Fruit fly (Drosophila melanogaster) whole organism, embryonic: Measurements from ENCODE around the gene TBC1d7.
A peak's percentile ranks its signal among the peaks of the same experiment; 100 is the strongest.

Experiments
- Blimp-1 ChIP-seq: fragments of 200-800 bp; sonication (Bioruptor generic); optimal IDR thresholded peaks from 3 replicates; lab custom pipeline; 2018; ENCODE audit warnings: missing biosample characterization, missing genetic modification characterization, mild to moderate bottlenecking, moderate library complexity, missing genetic modification reagents
- CG1024 ChIP-seq: fragments of 200-800 bp; sonication (Bioruptor generic); IDR thresholded peaks from 2 replicates; pipeline ENCODE4 v1.3.6; 2022; ENCODE audit warnings: missing biosample characterization, missing genetic modification characterization
- CG10431 ChIP-seq: fragments of 200-800 bp; sonication (Bioruptor generic); optimal IDR thresholded peaks from 3 replicates; lab custom pipeline; 2018; ENCODE audit warnings: missing biosample characterization, mild to moderate bottlenecking, missing genetic modification characterization
- CG10959 ChIP-seq: fragments of 200-800 bp; sonication (Bioruptor generic); IDR thresholded peaks from 2 replicates; pipeline ENCODE4 v1.3.6; 2022; ENCODE audit warnings: missing biosample characterization, missing genetic modification characterization
- CG11398 ChIP-seq: fragments of 200-800 bp; sonication (Bioruptor generic); optimal IDR thresholded peaks from 2 replicates; lab custom pipeline; 2016; ENCODE audit warnings: missing biosample characterization, missing genetic modification characterization
- CG16779 ChIP-seq: fragments of 200-800 bp; sonication (Bioruptor generic); IDR thresholded peaks from 2 replicates; pipeline ENCODE4 v1.3.6; 2022; ENCODE audit warnings: missing biosample characterization, missing genetic modification characterization
- CG16815 ChIP-seq: fragments of 200-800 bp; sonication (Bioruptor generic); optimal IDR thresholded peaks from 3 replicates; lab custom pipeline; 2017; ENCODE audit warnings: missing biosample characterization, mild to moderate bottlenecking, missing genetic modification characterization
- CG1832 ChIP-seq: fragments of 200-800 bp; sonication (Bioruptor generic); optimal IDR thresholded peaks from 2 replicates; lab custom pipeline; 2017; ENCODE audit warnings: missing biosample characterization, mild to moderate bottlenecking, missing genetic modification characterization, inconsistent platforms
- CG30403 ChIP-seq: fragments of 200-800 bp; sonication (Bioruptor generic); optimal IDR thresholded peaks from 3 replicates; lab custom pipeline; 2016; ENCODE audit warnings: missing biosample characterization, missing genetic modification characterization
- CG32767 ChIP-seq: fragments of 200-800 bp; sonication (Bioruptor generic); IDR thresholded peaks from 2 replicates; pipeline ENCODE4 v1.3.6; 2022; ENCODE audit warnings: missing biosample characterization, missing genetic modification characterization
- CG32772 ChIP-seq: fragments of 200-800 bp; sonication (Bioruptor generic); IDR thresholded peaks from 2 replicates; pipeline ENCODE4 v1.3.6; 2022; ENCODE audit warnings: missing biosample characterization, missing genetic modification characterization
- CG34376 ChIP-seq: fragments of 200-800 bp; sonication (Bioruptor generic); optimal IDR thresholded peaks from 2 replicates; lab custom pipeline; 2018; ENCODE audit warnings: missing biosample characterization, mild to moderate bottlenecking, missing genetic modification characterization
- CG4282 ChIP-seq: fragments of 200-800 bp; sonication (Bioruptor generic); optimal IDR thresholded peaks from 2 replicates; lab custom pipeline; 2016; ENCODE audit warnings: missing biosample characterization, missing genetic modification characterization
- CG6813 ChIP-seq: fragments of 200-800 bp; sonication (Bioruptor generic); optimal IDR thresholded peaks from 2 replicates; lab custom pipeline; 2017; ENCODE audit warnings: missing biosample characterization, missing genetic modification characterization, mild to moderate bottlenecking, moderate library complexity, missing genetic modification reagents
- D19B ChIP-seq: fragments of 200-800 bp; sonication (Bioruptor generic); optimal IDR thresholded peaks from 2 replicates; lab custom pipeline; 2017; ENCODE audit warnings: missing biosample characterization, mild to moderate bottlenecking, missing genetic modification characterization
- HLH3B ChIP-seq: fragments of 200-800 bp; sonication (Bioruptor generic); IDR thresholded peaks from 2 replicates; pipeline ENCODE4 v1.3.6; 2022; ENCODE audit warnings: missing biosample characterization, missing genetic modification characterization
- Hr51 ChIP-seq, 2 experiments: fragments of 200-800 bp; sonication (Bioruptor generic); optimal IDR thresholded peaks; 2 replicates in 1 of 2; 3 replicates in 1 of 2; lab custom pipeline; 2016 to 2018; ENCODE audit warnings: missing biosample characterization in 2 of 2, missing genetic modification characterization in 2 of 2, mild to moderate bottlenecking in 1 of 2, moderate library complexity in 1 of 2
- Hr78 ChIP-seq, 2 experiments: fragments of 200-800 bp in 1 of 2; fragments of >200 bp in 1 of 2; sonication (Bioruptor generic) in 1 of 2; optimal IDR thresholded peaks; 2 replicates each; lab custom pipeline; 2017 to 2019; ENCODE audit warnings: missing biosample characterization in 2 of 2, missing genetic modification characterization in 2 of 2, mild to moderate bottlenecking in 1 of 2, moderate library complexity in 1 of 2
- Hsf ChIP-seq: fragments of 200-800 bp; sonication (Bioruptor generic); optimal IDR thresholded peaks from 3 replicates; lab custom pipeline; 2016; ENCODE audit warnings: missing biosample characterization, missing genetic modification characterization
- Lhr ChIP-seq: fragments of 200-800 bp; sonication (Bioruptor generic); optimal IDR thresholded peaks from 3 replicates; lab custom pipeline; 2017; ENCODE audit warnings: mild to moderate bottlenecking, missing biosample characterization, missing genetic modification reagents, missing genetic modification characterization
- NfI ChIP-seq: fragments of 200-800 bp; sonication (Bioruptor generic); optimal IDR thresholded peaks from 3 replicates; lab custom pipeline; 2018; ENCODE audit warnings: missing biosample characterization, mild to moderate bottlenecking, missing genetic modification characterization, moderate library complexity
- Opbp ChIP-seq: fragments of 200-800 bp; sonication (Bioruptor generic); IDR thresholded peaks from 3 replicates; pipeline ENCODE4 v1.3.6; 2022; ENCODE audit warnings: missing biosample characterization, missing genetic modification characterization; ENCODE audit not compliant: partially characterized antibody
- Six4 ChIP-seq: fragments of 200-800 bp; sonication (Bioruptor generic); optimal IDR thresholded peaks from 2 replicates; lab custom pipeline; 2016; ENCODE audit warnings: missing biosample characterization, missing genetic modification characterization
- Sox100B ChIP-seq: fragments of 200-800 bp; sonication (Bioruptor generic); optimal IDR thresholded peaks from 3 replicates; lab custom pipeline; 2018; ENCODE audit warnings: missing biosample characterization, mild to moderate bottlenecking, missing genetic modification characterization
- Stat92E ChIP-seq, 3 experiments: fragments of >200 bp in 2 of 3; fragments of 200-800 bp in 1 of 3; sonication (Bioruptor generic) in 1 of 3; optimal IDR thresholded peaks; 2 replicates each; lab custom pipeline; 2017 to 2019; ENCODE audit warnings: missing biosample characterization in 3 of 3, missing genetic modification characterization in 3 of 3, mild to moderate bottlenecking in 1 of 3, moderate library complexity in 1 of 3
- al ChIP-seq: fragments of 200-800 bp; sonication (Bioruptor generic); IDR thresholded peaks from 2 replicates; pipeline ENCODE4 v1.3.6; 2022; ENCODE audit warnings: missing biosample characterization, missing genetic modification characterization
- ash1 ChIP-seq: fragments of 200-800 bp; sonication (Bioruptor generic); optimal IDR thresholded peaks from 2 replicates; lab custom pipeline; 2018; ENCODE audit warnings: missing biosample characterization, mild to moderate bottlenecking, missing genetic modification characterization
- caup ChIP-seq: fragments of 200-800 bp; sonication (Bioruptor generic); optimal IDR thresholded peaks from 3 replicates; lab custom pipeline; 2017; ENCODE audit warnings: missing biosample characterization, mild to moderate bottlenecking, missing genetic modification characterization, moderate library complexity; ENCODE audit not compliant: severe bottlenecking
- cg ChIP-seq: fragments of 200-800 bp; sonication (Bioruptor generic); optimal IDR thresholded peaks from 3 replicates; lab custom pipeline; 2019; ENCODE audit warnings: missing biosample characterization, mild to moderate bottlenecking, missing genetic modification characterization, moderate library complexity
- chn ChIP-seq: fragments of 200-800 bp; sonication (Bioruptor generic); optimal IDR thresholded peaks from 2 replicates; lab custom pipeline; 2016; ENCODE audit warnings: missing biosample characterization, missing genetic modification characterization
- croc ChIP-seq: fragments of 200-800 bp; sonication (Bioruptor generic); conservative IDR thresholded peaks from 3 replicates; pipeline ENCODE4 v1.3.6; 2022; ENCODE audit warnings: missing biosample characterization, missing genetic modification characterization
- cwo ChIP-seq: fragments of 200-800 bp; sonication (Bioruptor generic); optimal IDR thresholded peaks from 3 replicates; lab custom pipeline; 2017; ENCODE audit warnings: missing biosample characterization, missing genetic modification characterization, mild to moderate bottlenecking, moderate library complexity, missing genetic modification reagents
- dati ChIP-seq: fragments of 200-800 bp; sonication (Bioruptor generic); IDR thresholded peaks from 2 replicates; pipeline ENCODE4 v1.3.6; 2022; ENCODE audit warnings: missing biosample characterization, missing genetic modification characterization
- dmrt99B ChIP-seq: fragments of 200-800 bp; sonication (Bioruptor generic); optimal IDR thresholded peaks from 2 replicates; lab custom pipeline; 2018; ENCODE audit warnings: missing biosample characterization, mild to moderate bottlenecking, missing genetic modification characterization, moderate library complexity
- fu2 ChIP-seq: fragments of 200-800 bp; sonication (Bioruptor generic); optimal IDR thresholded peaks from 2 replicates; lab custom pipeline; 2016; ENCODE audit warnings: missing biosample characterization, missing genetic modification characterization
- gem ChIP-seq: fragments of 200-800 bp; sonication (Bioruptor generic); optimal IDR thresholded peaks from 2 replicates; lab custom pipeline; 2019; ENCODE audit warnings: missing biosample characterization, mild to moderate bottlenecking, missing genetic modification characterization, moderate library complexity
- ham ChIP-seq: fragments of 200-800 bp; sonication (Bioruptor generic); IDR thresholded peaks from 2 replicates; pipeline ENCODE4 v1.3.6; 2022; ENCODE audit warnings: missing biosample characterization, missing genetic modification characterization
- hbn ChIP-seq: fragments of 200-800 bp; sonication (Bioruptor generic); IDR thresholded peaks from 2 replicates; pipeline ENCODE4 v1.3.6; 2022; ENCODE audit warnings: missing biosample characterization, missing genetic modification characterization; ENCODE audit not compliant: partially characterized antibody
- kay ChIP-seq: fragments of 200-800 bp; sonication (Bioruptor generic); optimal IDR thresholded peaks from 2 replicates; lab custom pipeline; 2016; ENCODE audit warnings: missing biosample characterization, missing genetic modification characterization
- peb ChIP-seq: fragments of 200-800 bp; sonication (Bioruptor generic); IDR thresholded peaks from 2 replicates; pipeline ENCODE4 v1.3.6; 2022; ENCODE audit warnings: missing biosample characterization, missing genetic modification characterization
- salm ChIP-seq: fragments of 200-800 bp; sonication (Bioruptor generic); optimal IDR thresholded peaks from 2 replicates; lab custom pipeline; 2018; ENCODE audit warnings: missing biosample characterization, mild to moderate bottlenecking, missing genetic modification characterization
- stc ChIP-seq: fragments of 200-800 bp; sonication (Bioruptor generic); IDR thresholded peaks from 2 replicates; pipeline ENCODE4 v1.3.6; 2022; ENCODE audit warnings: missing biosample characterization, missing genetic modification characterization
- tap ChIP-seq: fragments of 200-800 bp; optimal IDR thresholded peaks from 3 replicates; lab custom pipeline; 2019; ENCODE audit warnings: missing biosample characterization, mild to moderate bottlenecking, missing genetic modification characterization, moderate library complexity
- tll ChIP-seq, 2 experiments: fragments of 200-800 bp in 1 of 2; fragments of >200 bp in 1 of 2; sonication (Bioruptor generic) in 1 of 2; optimal IDR thresholded peaks; 2 replicates each; lab custom pipeline; 2017 to 2019; ENCODE audit warnings: missing biosample characterization in 2 of 2, missing genetic modification characterization in 2 of 2, mild to moderate bottlenecking in 1 of 2, moderate library complexity in 1 of 2
- trh ChIP-seq: fragments of 200-800 bp; sonication (Bioruptor generic); optimal IDR thresholded peaks from 2 replicates; lab custom pipeline; 2016; ENCODE audit warnings: missing biosample characterization, missing genetic modification characterization
- unc-4 ChIP-seq: fragments of 200-800 bp; sonication (Bioruptor generic); IDR thresholded peaks from 2 replicates; pipeline ENCODE4 v1.3.6; 2022; ENCODE audit warnings: missing biosample characterization, missing genetic modification characterization; ENCODE audit not compliant: partially characterized antibody
- vvl ChIP-seq: fragments of 200-800 bp; sonication (Bioruptor generic); IDR thresholded peaks from 2 replicates; pipeline ENCODE4 v1.3.6; 2022; ENCODE audit warnings: missing biosample characterization, missing genetic modification characterization
- zfh2 ChIP-seq: fragments of 200-800 bp; sonication (Bioruptor generic); optimal IDR thresholded peaks from 2 replicates; lab custom pipeline; 2016; ENCODE audit warnings: missing biosample characterization, missing genetic modification characterization

Gene TBC1d7

dm6 chr3R:24141013-24141592, 20.4 kb upstream of the TBC1d7 start, which contains the start of gene Kal1 (continued):
- TF ChIP-seq chn (GFP tag; lab: Kevin White, UChicago) (peak; percentile 49), stc (peak; percentile 95), peb (GFP tag; lab: Robert Waterston, UW) (peak; percentile 87), CG16815 (GFP tag; lab: Kevin White, UChicago) (peak; percentile 82), Sox100B (GFP tag; lab: Kevin White, UChicago) (peak; percentile 95), unc-4 (no peak), CG4282 (no peak), Hr51 (GFP tag; optimal IDR thresholded peaks at IDR 0.05; lab: Kevin White, UChicago) (peak; percentile 17 to 96), hbn (no peak), CG6813 (GFP tag; lab: Kevin White, UChicago) (peak; percentile 91), gem (tag; lab: Kevin White, UChicago) (peak; percentile 96), Lhr (GFP tag; lab: Kevin White, UChicago) (peak; percentile 86), dati (GFP tag; lab: Robert Waterston, UW) (peak; percentile 51; the same call in 1 of the 2 replicates), salm (tag; lab: Kevin White, UChicago) (peak; percentile 94), zfh2 (GFP tag; lab: Kevin White, UChicago) (no peak), CG30403 (peak; percentile 88), CG1024 (GFP tag; lab: Robert Waterston, UW) (peak; percentile 89), Opbp (GFP tag; lab: Robert Waterston, UW) (no peak), cwo (GFP tag; lab: Kevin White, UChicago) (peak; percentile 82), dmrt99B (tag; lab: Kevin White, UChicago) (peak; percentile 96), fu2 (GFP tag; lab: Kevin White, UChicago) (no peak), CG10431 (GFP tag; lab: Kevin White, UChicago) (peak; percentile 87), Hr78 (GFP tag; optimal IDR thresholded peaks at IDR 0.05; lab: Kevin White, UChicago) (peak in 1 of 2 experiments; percentile 82), tap (peak; percentile 96), croc (peak; percentile 90), Blimp-1 (GFP tag; lab: Kevin White, UChicago) (peak; percentile 96), Six4 (peak; percentile 91), CG16779 (GFP tag; lab: Robert Waterston, UW) (no peak), al (GFP tag; lab: Robert Waterston, UW) (peak; percentile 54; the same call in 1 of the 2 replicates), tll (GFP tag; optimal IDR thresholded peaks at IDR 0.05; lab: Kevin White, UChicago) (no peak), CG11398 (GFP tag; lab: Kevin White, UChicago) (no peak), vvl (GFP tag; lab: Robert Waterston, UW) (peak; percentile 98), Hsf (GFP tag; lab: Kevin White, UChicago) (peak; percentile 26), CG32772 (GFP tag; lab: Robert Waterston, UW) (peak; percentile 93), kay (GFP tag; lab: Kevin White, UChicago) (peak; percentile 62), D19B (GFP tag; lab: Kevin White, UChicago) (peak; percentile 30), CG32767 (GFP tag; lab: Robert Waterston, UW) (peak; percentile 95), CG34376 (peak; percentile 6), CG10959 (GFP tag; lab: Robert Waterston, UW) (peak; percentile 86), NfI (GFP tag; lab: Kevin White, UChicago) (peak; percentile 83), CG1832 (peak; percentile 9), cg (GFP tag; lab: Kevin White, UChicago) (peak; percentile 26), Stat92E (GFP tag; optimal IDR thresholded peaks at IDR 0.05; lab: Kevin White, UChicago) (peak in 1 of 3 experiments; percentile 90), trh (GFP tag; lab: Kevin White, UChicago) (peak; percentile 52), ham (GFP tag; lab: Robert Waterston, UW) (no peak), HLH3B (peak; percentile 96), caup (GFP tag; lab: Kevin White, UChicago) (peak; percentile 81), ash1 (GFP tag; lab: Kevin White, UChicago) (no peak)
